Worm (Caenorhabditis elegans) whole organism, L4/young adult: Measurements from ENCODE around the gene syd-2.
A peak's percentile ranks its signal among the peaks of the same experiment; 100 is the strongest.

Source experiments
- W03F9.2 ChIP-seq: fragments of 150-350 bp; optimal IDR thresholded peaks from 2 replicates; lab custom pipeline; 2014; ENCODE audit warnings: missing biosample characterization, missing genetic modification characterization
- dao-5 ChIP-seq: sonication (generic microtip); optimal IDR thresholded peaks from 2 replicates; lab custom pipeline; 2016; ENCODE audit warnings: missing genotype, missing genetic modification characterization, moderate library complexity, missing compliant biosample characterization
- him-1 ChIP-seq: sonication (generic microtip); optimal IDR thresholded peaks from 2 replicates; lab custom pipeline; 2016; ENCODE audit warnings: missing genotype, missing genetic modification reagents, missing genetic modification characterization, missing compliant biosample characterization

syd-2 gene

DNA sequence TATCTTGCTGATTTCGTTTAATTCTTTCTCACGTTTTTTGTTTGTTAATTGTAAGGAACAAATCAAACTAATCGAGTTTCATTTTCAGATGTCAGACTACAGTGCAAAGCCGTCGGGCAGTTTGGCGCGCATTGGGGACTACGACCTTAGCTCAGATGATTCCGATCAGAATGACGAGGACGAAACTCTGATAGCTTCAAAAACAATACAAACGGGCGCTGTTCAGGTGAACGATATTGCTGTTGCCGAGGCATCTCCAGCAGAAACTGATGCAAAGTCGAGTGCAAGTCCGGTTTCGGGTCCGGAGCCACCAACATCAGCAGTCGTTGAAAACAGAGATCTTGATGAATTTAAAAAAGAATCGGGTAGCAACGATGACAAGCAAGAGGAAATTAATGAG lies 14.1 kb upstream of the syd-2 start, which contains the start of gene bet-2:
bet-2 (plus strand) TSS at position 89 of the 400 bp plus-strand sequence.
- TF ChIP-seq dao-5 (tag; lab: Kevin White, UChicago) (no peak), W03F9.2 (tag; lab: Kevin White, UChicago) (no peak)

DNA sequence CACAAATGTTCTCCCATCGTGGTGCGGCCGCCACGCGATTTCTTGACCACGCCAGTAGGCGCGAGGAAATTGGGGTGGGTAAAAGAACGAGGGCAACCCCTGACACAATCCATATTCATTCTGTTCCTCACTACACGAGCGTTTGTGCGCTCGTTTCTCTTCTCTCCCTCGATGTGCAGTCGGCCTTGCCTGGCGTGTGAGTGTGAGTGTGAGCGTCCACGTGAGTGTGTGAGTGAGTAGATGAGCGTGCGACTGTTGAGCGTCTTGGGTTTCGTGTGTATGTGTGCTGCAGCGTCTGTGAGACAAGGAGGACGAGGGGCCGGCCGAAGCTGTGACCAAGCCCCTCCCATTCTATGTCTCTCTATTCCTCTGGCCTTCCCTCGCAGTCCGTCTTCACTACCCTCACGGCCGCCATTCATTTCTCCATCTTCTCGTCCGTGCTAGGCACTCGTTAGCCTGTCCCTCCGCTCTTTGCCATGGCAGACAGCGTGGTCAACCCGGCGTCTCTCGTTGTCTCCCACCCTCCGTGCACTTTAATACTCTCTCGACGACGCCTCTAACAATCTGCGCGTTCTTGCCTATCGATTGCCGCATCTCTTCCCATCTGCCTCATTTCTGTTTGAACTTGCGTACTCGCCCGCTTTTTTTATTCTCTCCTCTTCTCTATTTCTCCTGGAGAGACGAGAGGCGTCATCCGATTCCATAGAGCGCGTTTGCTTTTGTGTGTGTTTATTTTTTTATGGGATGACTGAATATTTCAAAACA lies 13.5 kb upstream of the syd-2 start:
- TF ChIP-seq dao-5 (tag; lab: Kevin White, UChicago) (peak; percentile 7), W03F9.2 (tag; lab: Kevin White, UChicago) (peak; percentile 82), him-1 (tag; lab: Kevin White, UChicago) (peak; percentile 94)

DNA sequence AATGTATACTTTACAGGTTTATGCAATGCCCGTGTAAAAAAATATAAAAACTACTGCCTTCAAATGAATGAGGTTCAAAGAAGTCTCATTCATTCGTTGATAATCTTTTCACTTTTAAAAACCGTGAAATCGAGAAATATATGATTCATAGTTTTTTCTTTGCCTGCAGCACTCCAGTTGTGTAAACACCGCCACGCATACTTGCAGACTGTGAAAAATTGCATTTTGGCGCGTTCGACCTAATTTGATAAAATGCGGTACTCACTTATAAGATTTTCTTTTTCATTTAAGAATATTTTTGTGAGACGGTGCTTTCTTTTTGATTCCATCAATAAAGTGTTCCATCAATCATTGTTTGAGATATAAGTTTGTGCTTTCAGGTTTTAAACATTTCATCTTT lies 11.7 kb upstream of the syd-2 start:
- TF ChIP-seq dao-5 (tag; lab: Kevin White, UChicago) (no peak), W03F9.2 (tag; lab: Kevin White, UChicago) (no peak), him-1 (tag; lab: Kevin White, UChicago) (no peak)

DNA sequence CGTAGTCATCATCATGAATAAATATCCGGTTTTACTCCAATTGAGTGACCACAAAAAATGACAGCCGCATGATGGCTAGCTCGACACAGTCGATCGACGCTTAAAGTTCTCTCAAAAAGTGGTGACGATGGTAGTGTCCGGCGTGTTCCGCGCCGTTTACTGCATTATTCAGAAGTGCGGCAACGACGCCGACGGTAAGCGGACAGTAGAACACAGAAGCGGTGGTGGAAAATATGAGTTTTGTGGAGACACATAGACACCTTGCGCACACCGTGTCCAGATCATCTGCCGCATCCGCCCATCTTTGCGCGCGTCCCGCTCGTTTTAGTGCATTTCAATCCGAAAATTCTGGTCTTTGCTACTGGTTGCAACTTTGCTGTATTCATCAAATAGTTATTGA lies 4.2 kb upstream of the syd-2 start, which contains the start of gene F59F5.7:
F59F5.7 (plus strand) TSS at position 301 of the 400 bp plus-strand sequence.
- TF ChIP-seq dao-5 (tag; lab: Kevin White, UChicago) (no peak), him-1 (tag; lab: Kevin White, UChicago) (no peak), W03F9.2 (tag; lab: Kevin White, UChicago) (no peak)

DNA sequence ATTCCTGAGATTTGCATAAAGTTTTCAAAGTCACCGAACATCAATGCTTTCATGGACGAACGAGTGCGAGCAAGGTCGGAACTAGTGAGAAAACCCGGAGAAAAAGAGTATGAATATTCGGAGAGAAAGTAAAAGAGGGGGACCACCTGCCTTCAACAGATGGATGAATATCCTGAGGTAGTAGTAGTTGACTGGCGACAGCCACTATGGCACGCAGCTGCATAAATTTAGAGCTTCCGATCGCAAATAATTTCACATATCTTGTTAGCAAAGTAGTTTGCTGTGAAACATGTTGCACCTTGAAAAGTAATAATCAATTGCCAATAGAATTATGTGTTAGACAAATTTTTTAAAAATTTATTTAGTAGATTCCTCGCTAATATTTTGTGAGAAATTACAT lies 1.7 kb upstream of the syd-2 start:
- no peak for TF ChIP-seq dao-5 (tag; lab: Kevin White, UChicago)
- TF ChIP-seq W03F9.2 (tag; lab: Kevin White, UChicago): no peak
- TF ChIP-seq him-1 (tag; lab: Kevin White, UChicago): no peak

DNA sequence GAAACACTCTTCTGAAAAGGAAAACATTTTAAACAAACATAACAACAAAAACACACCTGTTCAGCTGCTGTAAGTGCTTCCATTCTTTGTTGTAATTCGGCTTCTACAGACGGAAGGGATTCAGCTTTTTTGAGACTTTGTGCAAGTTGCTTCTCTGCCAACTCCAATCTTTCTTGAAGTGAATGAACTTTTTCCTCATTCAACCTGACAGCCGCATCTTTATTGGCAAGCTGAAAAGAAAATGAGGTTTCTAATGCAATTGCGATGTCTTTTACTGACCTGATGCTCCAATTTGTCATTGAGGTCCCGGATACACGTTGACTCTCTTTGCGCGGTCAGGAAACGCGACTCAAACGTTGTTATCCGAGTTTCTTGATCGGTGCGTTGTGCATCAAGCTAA lies 2.0 kb downstream of the syd-2 start:
- TF ChIP-seq W03F9.2 (tag; lab: Kevin White, UChicago) (no peak), dao-5 (tag; lab: Kevin White, UChicago) (no peak), him-1 (tag; lab: Kevin White, UChicago) (no peak)

DNA sequence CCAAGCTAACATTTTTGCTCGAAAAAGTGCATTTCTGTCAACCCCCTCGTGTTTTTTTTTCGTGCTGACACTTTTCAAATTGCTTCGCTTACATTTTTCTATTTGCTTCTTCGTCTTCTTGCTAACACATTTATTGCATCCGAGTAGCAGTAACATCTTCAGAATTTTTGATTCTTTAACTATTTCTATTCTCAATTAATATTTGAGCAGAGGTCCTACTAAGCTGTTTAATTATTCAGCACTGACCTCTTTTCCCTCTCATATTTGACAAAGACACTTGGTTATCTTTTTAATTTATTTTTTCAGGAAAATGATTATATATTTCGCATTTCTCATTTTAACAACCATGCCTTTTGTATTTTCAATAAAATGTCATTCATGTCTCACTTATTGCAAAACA lies 9.3 kb downstream of the syd-2 start, which contains the start of gene F59F5.5:
F59F5.5 (plus strand) TSS at position 301 of the 400 bp plus-strand sequence.
- TF ChIP-seq W03F9.2 (tag; lab: Kevin White, UChicago): no peak
- TF ChIP-seq dao-5 (tag; lab: Kevin White, UChicago): no peak
- no peak for TF ChIP-seq him-1 (tag; lab: Kevin White, UChicago)

DNA sequence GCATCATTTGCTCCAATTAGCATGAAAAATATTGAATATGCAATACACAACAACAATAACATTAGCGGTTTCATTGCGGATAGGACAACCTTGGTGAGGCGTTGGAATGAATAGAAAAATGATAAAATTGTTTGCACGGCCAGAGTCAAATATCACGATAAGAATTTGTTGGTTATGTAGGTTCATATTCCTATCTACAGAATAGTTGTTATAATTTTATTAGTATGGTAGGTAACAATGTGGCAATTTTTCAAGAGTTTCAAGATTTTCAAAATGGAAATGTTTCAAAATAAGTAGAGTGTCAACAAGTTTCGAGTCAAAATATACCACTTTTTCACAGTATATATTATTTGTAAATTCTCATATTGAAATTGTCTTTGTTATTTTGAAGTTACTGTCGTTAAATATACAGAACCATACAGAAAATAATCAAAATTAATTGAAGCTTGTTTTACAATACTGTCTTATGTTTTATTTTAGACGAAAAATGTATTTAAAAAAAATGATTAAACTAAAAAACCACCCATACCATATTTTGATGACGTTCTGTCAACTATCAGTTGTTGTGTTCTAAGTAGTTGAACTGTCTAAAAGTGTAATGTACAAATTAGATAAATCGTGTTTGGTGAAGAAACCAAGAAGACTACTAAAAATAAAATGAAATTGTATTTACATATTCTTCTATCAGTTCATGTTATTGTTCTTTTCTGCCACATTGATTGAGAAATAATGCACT lies 12.6 kb downstream of the syd-2 start, which contains the start of the genes F59F5.3 and F59F5.4:
F59F5.3 (minus strand) TSS at position 101 of the 736 bp plus-strand sequence.
F59F5.4 (plus strand) TSS at position 686 of the 736 bp plus-strand sequence.
- TF ChIP-seq dao-5 (tag; lab: Kevin White, UChicago): no peak
- TF ChIP-seq him-1 (tag; lab: Kevin White, UChicago): no peak
- TF ChIP-seq W03F9.2 (tag; lab: Kevin White, UChicago): no peak

DNA sequence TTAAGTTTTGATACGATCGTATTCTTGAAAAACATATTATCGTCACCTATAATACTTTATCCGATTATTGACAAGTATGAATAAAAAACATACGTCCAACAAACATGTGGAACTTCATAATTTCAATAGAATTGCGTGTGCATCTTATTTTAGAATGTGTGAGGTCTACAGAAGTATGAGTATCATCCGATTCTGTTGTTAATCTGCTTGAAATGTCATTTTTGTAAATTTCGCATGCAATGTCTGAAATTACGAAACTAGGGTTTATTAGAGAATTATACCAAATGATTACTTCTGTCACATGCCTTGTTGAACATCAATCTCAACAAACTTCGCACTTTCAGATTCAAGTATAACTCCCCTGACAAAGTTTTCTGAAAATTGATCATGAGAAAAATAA lies 13.2 kb downstream of the syd-2 start:
- TF ChIP-seq him-1 (tag; lab: Kevin White, UChicago) (no peak), W03F9.2 (tag; lab: Kevin White, UChicago) (no peak), dao-5 (tag; lab: Kevin White, UChicago) (no peak)

DNA sequence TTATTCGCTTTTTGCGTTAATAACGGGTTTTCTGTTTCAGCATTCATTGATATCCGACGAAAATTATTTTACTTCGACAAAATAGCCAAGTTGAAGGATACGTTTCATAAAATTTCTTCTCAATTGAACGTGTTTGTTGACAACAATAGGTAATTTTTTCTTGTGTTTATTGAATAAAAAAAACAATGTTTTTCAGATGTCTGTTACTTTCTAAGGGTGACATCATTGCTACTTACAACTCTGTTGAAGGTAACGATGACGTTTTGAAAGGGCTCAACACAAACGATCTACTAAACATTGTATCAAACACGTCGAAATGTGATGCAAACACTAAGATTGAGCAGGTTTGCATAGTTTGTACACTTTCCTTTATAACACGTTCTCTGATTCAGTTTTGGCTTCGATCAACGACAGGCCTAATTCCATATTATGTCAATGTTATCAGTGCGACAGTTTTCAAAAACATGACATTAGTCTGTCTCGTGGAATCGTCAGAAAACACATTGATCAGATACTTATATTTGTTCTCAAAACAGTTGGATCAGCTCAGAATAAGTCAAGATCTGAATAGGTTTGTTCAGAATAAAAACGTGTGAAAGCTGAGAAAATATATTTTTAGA lies 20.3 kb downstream of the syd-2 start:
- no peak for TF ChIP-seq W03F9.2 (tag; lab: Kevin White, UChicago)
- TF ChIP-seq him-1 (tag; lab: Kevin White, UChicago): no peak
- TF ChIP-seq dao-5 (tag; lab: Kevin White, UChicago): no peak

DNA sequence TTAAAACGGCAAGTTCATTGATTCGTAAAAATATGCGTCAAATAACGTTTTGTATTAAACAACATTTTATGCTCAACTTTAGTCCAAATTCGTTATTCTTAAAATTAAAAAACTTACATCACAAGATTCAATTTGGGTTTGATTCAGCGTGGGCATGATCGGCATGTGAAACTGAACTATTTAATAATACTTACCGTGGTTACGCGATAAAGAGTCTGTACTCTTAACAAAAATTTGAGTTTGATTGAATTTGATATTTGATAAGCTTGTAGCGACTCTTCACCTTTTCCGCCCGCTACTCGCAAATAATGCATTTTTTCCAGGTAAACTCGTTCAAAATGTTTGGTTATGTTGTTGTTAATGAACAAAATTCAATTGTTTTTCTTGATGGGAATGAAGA lies 21.6 kb downstream of the syd-2 start, which contains the start of gene glo-3:
glo-3 (plus strand) TSS at position 253 of the 400 bp plus-strand sequence.
- TF ChIP-seq him-1 (tag; lab: Kevin White, UChicago) (no peak), W03F9.2 (tag; lab: Kevin White, UChicago) (no peak), dao-5 (tag; lab: Kevin White, UChicago) (no peak)

DNA sequence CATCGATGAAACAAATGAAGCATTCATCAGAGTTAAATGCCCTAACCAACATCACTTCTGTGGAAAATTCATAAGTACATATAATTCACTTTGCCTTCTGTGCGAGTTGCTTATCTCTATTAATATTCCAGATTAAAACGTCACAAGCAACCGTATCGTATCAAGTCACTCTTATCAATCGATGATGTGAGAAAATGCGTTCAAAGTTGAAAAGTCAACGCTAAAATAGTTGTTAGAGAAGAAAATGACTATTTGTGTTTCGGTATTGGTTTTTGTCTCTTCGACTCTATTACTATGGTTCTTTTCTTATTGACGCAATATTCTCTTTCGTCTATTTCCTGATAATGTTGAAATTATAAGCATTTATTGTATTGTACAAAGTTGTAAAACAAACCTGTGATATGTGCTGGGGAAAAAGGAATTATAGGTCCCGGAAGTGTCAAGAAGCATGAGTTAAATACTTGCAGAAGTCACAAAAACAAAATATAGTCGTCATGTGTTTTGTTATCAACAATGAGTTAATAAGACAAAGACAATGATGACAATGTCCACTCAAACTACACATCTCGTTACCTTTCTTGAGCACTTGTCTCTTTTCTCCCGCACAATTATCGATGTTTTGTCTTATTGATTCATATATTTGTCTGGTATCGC lies 22.7 kb downstream of the syd-2 start:
- TF ChIP-seq dao-5 (tag; lab: Kevin White, UChicago) (no peak), W03F9.2 (tag; lab: Kevin White, UChicago) (no peak), him-1 (tag; lab: Kevin White, UChicago) (no peak)
